Fruit fly (Drosophila melanogaster) whole organism, embryonic: ENCODE data around the gene Uggt.

Experiments used
- Asciz ChIP-seq: fragments of 200-800 bp; sonication (Bioruptor generic); optimal IDR thresholded peaks from 2 replicates; lab custom pipeline; 2017; ENCODE audit warnings: missing biosample characterization, mild to moderate bottlenecking, missing genetic modification characterization, missing genetic modification reagents
- Awh ChIP-seq: fragments of 200-800 bp; sonication (Bioruptor generic); IDR thresholded peaks from 2 replicates; pipeline ENCODE4, ENCODE4 v1.3.6; 2022; ENCODE audit warnings: missing biosample characterization, missing genetic modification characterization
- CG10462 ChIP-seq: fragments of 200-800 bp; sonication (Bioruptor generic); optimal IDR thresholded peaks from 2 replicates; lab custom pipeline; 2016; ENCODE audit warnings: missing biosample characterization, missing genetic modification characterization
- CG11247 ChIP-seq: fragments of 200-800 bp; sonication (Bioruptor generic); IDR thresholded peaks from 2 replicates; pipeline ENCODE4 v1.3.6; 2022; ENCODE audit warnings: missing biosample characterization, missing genetic modification characterization
- CG11560 ChIP-seq: fragments of 200-800 bp; sonication (Bioruptor generic); IDR thresholded peaks from 3 replicates; pipeline ENCODE4 v1.3.6; 2022; ENCODE audit warnings: missing biosample characterization, missing genetic modification characterization
- CG12659 ChIP-seq: fragments of 200-800 bp; sonication (Bioruptor generic); optimal IDR thresholded peaks from 3 replicates; lab custom pipeline; 2017; ENCODE audit warnings: mild to moderate bottlenecking, missing biosample characterization, missing genetic modification reagents, missing genetic modification characterization
- CG12744 ChIP-seq: fragments of 200-800 bp; sonication (Bioruptor generic); optimal IDR thresholded peaks from 2 replicates; lab custom pipeline; 2016; ENCODE audit warnings: missing biosample characterization, missing genetic modification characterization
- CG17612 ChIP-seq: fragments of 200-800 bp; sonication (Bioruptor generic); IDR thresholded peaks from 2 replicates; pipeline ENCODE4 v1.3.6; 2022; ENCODE audit warnings: missing biosample characterization, missing genetic modification characterization
- CG18262 ChIP-seq: fragments of 200-800 bp; optimal IDR thresholded peaks from 3 replicates; lab custom pipeline; 2019; ENCODE audit warnings: missing biosample characterization, mild to moderate bottlenecking, missing genetic modification characterization, moderate library complexity
- CG18619 ChIP-seq: fragments of 200-800 bp; sonication (Bioruptor generic); optimal IDR thresholded peaks from 3 replicates; lab custom pipeline; 2017; ENCODE audit warnings: missing biosample characterization, mild to moderate bottlenecking, missing genetic modification characterization
- CG2129 ChIP-seq: fragments of 200-800 bp; sonication (Bioruptor generic); IDR thresholded peaks from 2 replicates; pipeline ENCODE4 v1.3.6; 2022; ENCODE audit warnings: missing biosample characterization, missing genetic modification characterization; ENCODE audit not compliant: partially characterized antibody
- CG30431 ChIP-seq: fragments of 200-800 bp; sonication (Bioruptor generic); optimal IDR thresholded peaks from 2 replicates; lab custom pipeline; 2017; ENCODE audit warnings: missing biosample characterization, missing genetic modification characterization
- CG32767 ChIP-seq: fragments of 200-800 bp; sonication (Bioruptor generic); IDR thresholded peaks from 2 replicates; pipeline ENCODE4 v1.3.6; 2022; ENCODE audit warnings: missing biosample characterization, missing genetic modification characterization
- CG32772 ChIP-seq: fragments of 200-800 bp; sonication (Bioruptor generic); IDR thresholded peaks from 2 replicates; pipeline ENCODE4 v1.3.6; 2022; ENCODE audit warnings: missing biosample characterization, missing genetic modification characterization
- CG34224 ChIP-seq: fragments of 200-800 bp; sonication (Bioruptor generic); IDR thresholded peaks from 3 replicates; pipeline ENCODE4 v1.3.6; 2022; ENCODE audit warnings: missing biosample characterization, missing genetic modification characterization; ENCODE audit not compliant: partially characterized antibody
- CG4617 ChIP-seq: fragments of 200-800 bp; sonication (Bioruptor generic); optimal IDR thresholded peaks from 3 replicates; lab custom pipeline; 2016; ENCODE audit warnings: missing biosample characterization, missing genetic modification characterization, borderline replicate concordance
- CG7556 ChIP-seq: fragments of 200-800 bp; sonication (Bioruptor generic); optimal IDR thresholded peaks from 2 replicates; lab custom pipeline; 2017; ENCODE audit warnings: missing biosample characterization, mild to moderate bottlenecking, missing genetic modification characterization
- CG8478 ChIP-seq: fragments of >200 bp; optimal IDR thresholded peaks from 2 replicates; lab custom pipeline; 2018
- D ChIP-seq, 2 experiments: fragments of 200-800 bp in 1 of 2; fragments of >200 bp in 1 of 2; sonication (Bioruptor generic) in 1 of 2; optimal IDR thresholded peaks; 2 replicates in 1 of 2; 3 replicates in 1 of 2; lab custom pipeline; 2017; ENCODE audit warnings: mild to moderate bottlenecking in 1 of 2, missing biosample characterization in 1 of 2, missing genetic modification characterization in 1 of 2, missing genetic modification reagents in 1 of 2
- Dip3 ChIP-seq: fragments of 200-800 bp; sonication (Bioruptor generic); optimal IDR thresholded peaks from 3 replicates; lab custom pipeline; 2016; ENCODE audit warnings: missing biosample characterization, missing genetic modification characterization
- Dll ChIP-seq: fragments of 200-800 bp; sonication (Bioruptor generic); IDR thresholded peaks from 4 replicates; pipeline ENCODE4 v1.3.6; 2022; ENCODE audit warnings: missing biosample characterization, missing genetic modification characterization; ENCODE audit not compliant: partially characterized antibody
- E2f2 ChIP-seq: fragments of 200-800 bp; sonication (Bioruptor generic); IDR thresholded peaks from 2 replicates; pipeline ENCODE4 v1.3.6; 2022; ENCODE audit warnings: missing biosample characterization, missing genetic modification characterization
- Fer3 ChIP-seq: fragments of 200-800 bp; sonication (Bioruptor generic); optimal IDR thresholded peaks from 2 replicates; lab custom pipeline; 2018; ENCODE audit warnings: missing biosample characterization, mild to moderate bottlenecking, missing genetic modification characterization, moderate library complexity
- HLH4C ChIP-seq: fragments of 200-800 bp; sonication (Bioruptor generic); IDR thresholded peaks from 3 replicates; pipeline ENCODE4 v1.3.6; 2022; ENCODE audit warnings: missing biosample characterization, missing genetic modification characterization; ENCODE audit not compliant: partially characterized antibody
- Hmr ChIP-seq: fragments of 200-800 bp; sonication (Bioruptor generic); optimal IDR thresholded peaks from 3 replicates; lab custom pipeline; 2017; ENCODE audit warnings: mild to moderate bottlenecking, missing biosample characterization, missing genetic modification reagents, missing genetic modification characterization
- Hr39 ChIP-seq: fragments of >200 bp; optimal IDR thresholded peaks from 2 replicates; lab custom pipeline; 2017
- Hsf ChIP-seq: fragments of 200-800 bp; sonication (Bioruptor generic); optimal IDR thresholded peaks from 3 replicates; lab custom pipeline; 2016; ENCODE audit warnings: missing biosample characterization, missing genetic modification characterization
- Jarid2 ChIP-seq: fragments of 200-800 bp; sonication (Bioruptor generic); optimal IDR thresholded peaks from 3 replicates; lab custom pipeline; 2017; ENCODE audit warnings: mild to moderate bottlenecking, missing biosample characterization, missing genetic modification reagents, missing genetic modification characterization
- Lim3 ChIP-seq: fragments of 200-800 bp; sonication (Bioruptor generic); IDR thresholded peaks from 2 replicates; pipeline ENCODE4 v1.3.6; 2022; ENCODE audit warnings: missing biosample characterization, missing genetic modification characterization
- Myb ChIP-seq: fragments of 200-800 bp; sonication (Bioruptor generic); optimal IDR thresholded peaks from 2 replicates; lab custom pipeline; 2016; ENCODE audit warnings: missing biosample characterization, missing genetic modification characterization
- NFAT ChIP-seq: fragments of 200-800 bp; sonication (Bioruptor generic); IDR thresholded peaks from 2 replicates; pipeline ENCODE4 v1.3.6; 2022; ENCODE audit warnings: missing biosample characterization, missing genetic modification characterization
- NK7.1 ChIP-seq: fragments of 200-800 bp; sonication (Bioruptor generic); optimal IDR thresholded peaks from 3 replicates; lab custom pipeline; 2016; ENCODE audit warnings: missing biosample characterization, missing genetic modification characterization
- Nf-YA ChIP-seq: fragments of 200-800 bp; sonication (Bioruptor generic); IDR thresholded peaks from 2 replicates; pipeline ENCODE4 v1.3.6; 2022; ENCODE audit warnings: missing biosample characterization, missing genetic modification characterization
- Sox100B ChIP-seq: fragments of 200-800 bp; sonication (Bioruptor generic); optimal IDR thresholded peaks from 3 replicates; lab custom pipeline; 2018; ENCODE audit warnings: missing biosample characterization, mild to moderate bottlenecking, missing genetic modification characterization
- Sry-δ ChIP-seq: fragments of 200-800 bp; sonication (Bioruptor generic); optimal IDR thresholded peaks from 2 replicates; lab custom pipeline; 2016; ENCODE audit warnings: missing biosample characterization, missing genetic modification characterization
- bbx ChIP-seq: fragments of 200-800 bp; sonication (Bioruptor generic); IDR thresholded peaks from 2 replicates; pipeline ENCODE4 v1.3.6; 2022; ENCODE audit warnings: missing biosample characterization, missing genetic modification characterization; ENCODE audit not compliant: partially characterized antibody
- bsh ChIP-seq, 2 experiments: fragments of 200-800 bp; sonication (Bioruptor generic); optimal IDR thresholded peaks; 2 replicates each; lab custom pipeline; 2017 to 2018; ENCODE audit warnings: mild to moderate bottlenecking in 2 of 2, missing biosample characterization in 2 of 2, missing genetic modification characterization in 2 of 2, moderate library complexity in 1 of 2
- croc ChIP-seq: fragments of 200-800 bp; sonication (Bioruptor generic); conservative IDR thresholded peaks from 3 replicates; pipeline ENCODE4 v1.3.6; 2022; ENCODE audit warnings: missing biosample characterization, missing genetic modification characterization
- da ChIP-seq: fragments of 200-800 bp; sonication (Bioruptor generic); optimal IDR thresholded peaks from 2 replicates; lab custom pipeline; 2016; ENCODE audit warnings: missing biosample characterization, missing genetic modification characterization
- dati ChIP-seq: fragments of 200-800 bp; sonication (Bioruptor generic); IDR thresholded peaks from 2 replicates; pipeline ENCODE4 v1.3.6; 2022; ENCODE audit warnings: missing biosample characterization, missing genetic modification characterization
- dmrt99B ChIP-seq: fragments of 200-800 bp; sonication (Bioruptor generic); optimal IDR thresholded peaks from 2 replicates; lab custom pipeline; 2018; ENCODE audit warnings: missing biosample characterization, mild to moderate bottlenecking, missing genetic modification characterization, moderate library complexity
- dpn ChIP-seq, 2 experiments: fragments of 200-800 bp; sonication (Bioruptor generic); optimal IDR thresholded peaks; 3 replicates each; lab custom pipeline; 2016; ENCODE audit warnings: missing biosample characterization in 2 of 2, missing genetic modification characterization in 2 of 2
- gsb-n ChIP-seq: fragments of 200-800 bp; sonication (Bioruptor generic); optimal IDR thresholded peaks from 3 replicates; lab custom pipeline; 2018; ENCODE audit warnings: missing biosample characterization, mild to moderate bottlenecking, missing genetic modification characterization
- jing ChIP-seq: fragments of 200-800 bp; sonication (Bioruptor generic); optimal IDR thresholded peaks from 2 replicates; lab custom pipeline; 2018; ENCODE audit warnings: missing biosample characterization, mild to moderate bottlenecking, missing genetic modification characterization
- kah ChIP-seq: fragments of 200-800 bp; sonication (Bioruptor generic); optimal IDR thresholded peaks from 2 replicates; lab custom pipeline; 2018; ENCODE audit warnings: missing biosample characterization, mild to moderate bottlenecking, missing genetic modification characterization
- knrl ChIP-seq: fragments of 200-800 bp; sonication (Bioruptor generic); IDR thresholded peaks from 3 replicates; pipeline ENCODE4 v1.3.6; 2022; ENCODE audit warnings: missing biosample characterization, missing genetic modification characterization; ENCODE audit not compliant: partially characterized antibody
- lbe ChIP-seq: fragments of 200-800 bp; sonication (Bioruptor generic); optimal IDR thresholded peaks from 2 replicates; lab custom pipeline; 2016; ENCODE audit warnings: missing biosample characterization, mild to moderate bottlenecking, missing genetic modification characterization
- schlank ChIP-seq: fragments of 200-800 bp; sonication (Bioruptor generic); optimal IDR thresholded peaks from 2 replicates; lab custom pipeline; 2018; ENCODE audit warnings: missing biosample characterization, mild to moderate bottlenecking, missing genetic modification characterization
- tup ChIP-seq: fragments of 200-800 bp; sonication (Bioruptor generic); optimal IDR thresholded peaks from 2 replicates; lab custom pipeline; 2016; ENCODE audit warnings: missing biosample characterization, mild to moderate bottlenecking, missing genetic modification characterization, moderate library complexity
- z ChIP-seq: fragments of 200-800 bp; sonication (Bioruptor generic); IDR thresholded peaks from 3 replicates; pipeline ENCODE4 v1.3.6; 2022; ENCODE audit warnings: missing biosample characterization, missing genetic modification characterization
- zfh1 ChIP-seq: fragments of 200-800 bp; sonication (Bioruptor generic); IDR thresholded peaks from 3 replicates; pipeline ENCODE4 v1.3.6; 2022; ENCODE audit warnings: missing biosample characterization, missing genetic modification characterization

Gene Uggt

dm6 chr3L:18848436-18848835 lies 24.1 kb upstream of the Uggt start (continued):
- TF ChIP-seq NFAT (no peak), Jarid2 (GFP tag; lab: Kevin White, UChicago) (peak; percentile 65), Dip3 (GFP tag; lab: Kevin White, UChicago) (peak; percentile 76), CG11247 (GFP tag; lab: Robert Waterston, UW) (no peak), z (GFP tag; lab: Robert Waterston, UW) (no peak), knrl (no peak), gsb-n (tag; lab: Kevin White, UChicago) (peak; percentile 5), Fer3 (tag; lab: Kevin White, UChicago) (no peak), Asciz (peak; percentile 38), Awh (no peak), CG30431 (no peak), CG17612 (GFP tag; lab: Robert Waterston, UW) (no peak), Lim3 (GFP tag; lab: Robert Waterston, UW) (no peak), CG7556 (GFP tag; lab: Kevin White, UChicago) (no peak), CG11560 (no peak), bbx (no peak), CG18619 (peak; percentile 59), CG2129 (no peak), bsh (GFP tag; optimal IDR thresholded peaks at IDR 0.05; lab: Kevin White, UChicago) (no peak), CG8478 (no peak), schlank (no peak), CG32767 (GFP tag; lab: Robert Waterston, UW) (no peak), CG32772 (GFP tag; lab: Robert Waterston, UW) (no peak), CG34224 (no peak), croc (GFP tag; lab: Robert Waterston, UW) (0 out of 3 replicates have a peak, but pooled peaks have one; percentile 11), dmrt99B (peak; percentile 62), E2f2 (GFP tag; lab: Robert Waterston, UW) (peak; percentile 37; the same call in 1 of the 2 replicates), Hmr (GFP tag; lab: Kevin White, UChicago) (no peak), Dll (no peak), Hsf (GFP tag; lab: Kevin White, UChicago) (peak; percentile 80), dpn (GFP tag; optimal IDR thresholded peaks at IDR 0.05; lab: Kevin White, UChicago) (peak; percentile 72 to 75), Sox100B (GFP tag; lab: Kevin White, UChicago) (peak; percentile 0), Nf-YA (no peak), CG4617 (peak; percentile 32), zfh1 (no peak; the same call in 2 of the 3 replicates), tup (peak; percentile 47), dati (no peak), HLH4C (GFP tag; lab: Robert Waterston, UW) (no peak), Sry-δ (peak; percentile 38), CG18262 (tag; lab: Kevin White, UChicago) (peak; percentile 62), kah (GFP tag; lab: Kevin White, UChicago) (no peak), CG10462 (GFP tag; lab: Kevin White, UChicago) (peak; percentile 44), NK7.1 (GFP tag; lab: Kevin White, UChicago) (peak; percentile 52), D (optimal IDR thresholded peaks at IDR 0.05; lab: Kevin White, UChicago) (no peak), D (GFP tag; optimal IDR thresholded peaks at IDR 0.05; lab: Kevin White, UChicago) (peak; percentile 23), lbe (GFP tag; lab: Kevin White, UChicago) (peak; percentile 45), Myb (peak; percentile 52), Hr39 (lab: Kevin White, UChicago) (no peak), CG12744 (GFP tag; lab: Kevin White, UChicago) (peak; percentile 68), da (peak; percentile 57), CG12659 (GFP tag; lab: Kevin White, UChicago) (peak; percentile 62), jing (GFP tag; lab: Kevin White, UChicago) (peak; percentile 16)
